Fruit fly (Drosophila melanogaster) S2 (cell line): ENCODE results near the gene CG31248.

Source experiments
- CG8478 ChIP-seq: fragments of >200 bp; optimal IDR thresholded peaks from 2 replicates; lab custom pipeline; 2018
- CTCF ChIP-seq, 2 experiments: fragments of >200 bp; optimal IDR thresholded peaks; 2 replicates each; lab custom pipeline; 2018

DNA sequence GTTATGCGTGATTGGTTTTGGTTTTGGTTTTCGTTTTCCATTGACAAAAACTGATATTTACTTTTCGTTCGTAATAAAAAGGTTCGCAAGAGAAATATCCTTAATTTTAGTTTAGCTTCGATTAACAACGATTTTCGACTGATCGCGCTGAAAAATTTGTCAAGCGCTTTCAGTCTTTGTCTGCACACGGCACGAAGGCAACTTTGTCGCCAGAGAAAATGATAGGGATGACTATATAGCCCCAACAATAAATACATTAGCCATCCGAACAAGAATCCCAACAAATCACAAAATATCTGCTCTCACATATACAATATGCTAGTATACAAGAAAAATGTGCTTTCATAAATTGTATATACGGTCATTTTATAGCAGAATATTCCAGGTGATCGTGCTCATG, 11.5 kb upstream of the CG31248 start, which contains the start of gene Mlp84B:
- no peak for TF ChIP-seq CG8478 (lab: Kevin White, UChicago)
- TF ChIP-seq CTCF (optimal IDR thresholded peaks at IDR 0.05; lab: Kevin White, UChicago) = no peak
